Worm (Caenorhabditis elegans): Measurements from ENCODE around the gene T20D4.7.

DNA sequence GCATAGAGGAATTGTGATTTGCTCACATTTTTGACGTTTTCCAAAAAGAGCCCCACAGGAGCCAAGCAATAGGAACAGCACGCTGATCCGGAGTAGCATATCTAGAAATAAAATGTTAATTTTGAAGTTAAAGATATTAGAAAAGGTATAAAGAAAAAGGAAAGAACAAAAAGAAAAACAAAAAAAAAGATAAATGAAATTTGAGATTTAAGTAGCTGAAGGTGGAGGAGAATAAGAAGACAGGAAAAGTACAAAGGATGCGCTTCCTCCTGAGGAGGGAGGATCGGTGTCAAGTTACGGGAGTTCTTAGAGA, 36.0 kb downstream of the T20D4.7 start, which contains the start of gene cfz-2:
- no peak for TF ChIP-seq unc-39 (tag; optimal IDR thresholded peaks at IDR 0.05)
- TF ChIP-seq ama-1 (optimal IDR thresholded peaks at IDR 0.05), result no peak
- TF ChIP-seq nhr-237 (tag; optimal IDR thresholded peaks at IDR 0.05), result no peak
- no peak for TF ChIP-seq nhr-11 (tag; optimal IDR thresholded peaks at IDR 0.05)
- no peak for TF ChIP-seq aly-2 (tag; optimal IDR thresholded peaks at IDR 0.05)
- TF ChIP-seq peb-1 (tag; optimal IDR thresholded peaks at IDR 0.05), result no peak
- TF ChIP-seq mab-5 (tag; optimal IDR thresholded peaks at IDR 0.05), result no peak
- no peak for TF ChIP-seq ztf-11 (tag; optimal IDR thresholded peaks at IDR 0.05)
- no peak for TF ChIP-seq ZK546.5 (tag; optimal IDR thresholded peaks at IDR 0.05)

Measured in whole organism, L2 larva.